Worm (Caenorhabditis elegans): ENCODE results near the gene dot-1.2.

DNA sequence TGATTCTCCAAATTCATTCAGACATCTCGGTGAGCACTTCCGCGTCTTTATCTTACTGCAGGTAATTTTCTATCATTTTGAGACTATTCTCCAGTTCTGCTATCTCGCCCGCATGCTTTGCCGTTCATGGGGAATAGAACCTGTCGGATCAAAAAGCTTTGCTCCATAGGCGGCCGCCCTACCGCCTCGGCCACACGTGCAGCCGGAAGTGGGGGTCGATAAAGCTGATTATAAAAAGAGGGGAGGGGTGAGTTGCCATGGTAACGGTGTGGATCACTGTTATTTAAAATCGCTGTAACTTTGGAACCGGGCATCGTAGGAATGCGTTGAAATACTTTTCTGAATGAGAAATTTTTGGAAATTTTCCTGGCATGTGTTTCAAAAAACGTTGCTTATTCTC lies 1.2 kb upstream of the dot-1.2 start:
- peak; percentile 12 for TF ChIP-seq sdc-2 (tag; optimal IDR thresholded peaks at IDR 0.05)
- no peak for TF ChIP-seq unc-86 (tag; optimal IDR thresholded peaks at IDR 0.05)
- TF ChIP-seq madf-2 (tag; optimal IDR thresholded peaks at IDR 0.05) = no peak
- TF ChIP-seq elt-2 (tag; optimal IDR thresholded peaks at IDR 0.05) = no peak
- TF ChIP-seq tbx-2 (tag; optimal IDR thresholded peaks at IDR 0.05) = no peak
- no peak for TF ChIP-seq pha-4 (tag; optimal IDR thresholded peaks at IDR 0.05)
- TF ChIP-seq nhr-232 (tag; optimal IDR thresholded peaks at IDR 0.05) = no peak

Data from whole organism, late embryonic.